Fruit fly (Drosophila melanogaster): ENCODE measurements around the gene Oseg5.

DNA sequence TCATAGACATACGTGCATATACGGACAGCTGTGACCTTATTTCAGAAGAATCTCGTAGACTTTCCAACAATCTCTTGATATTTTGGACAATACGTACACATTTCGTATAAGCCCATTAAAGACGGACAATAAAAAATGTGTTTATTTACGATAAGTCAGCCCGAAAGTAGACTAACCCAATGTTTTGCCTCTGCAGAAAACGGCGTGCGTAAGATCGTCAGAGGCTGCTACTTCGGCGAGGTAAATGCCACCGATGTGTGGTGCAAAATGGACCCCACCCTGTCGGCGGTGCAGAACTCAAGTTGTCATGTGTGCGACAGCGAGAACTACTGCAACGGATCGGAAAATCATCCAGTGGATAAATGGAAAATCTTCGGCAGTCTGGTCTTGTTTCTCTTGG lies 33.3 kb upstream of the Oseg5 start:
- TF ChIP-seq psq (optimal IDR thresholded peaks at IDR 0.05), result no peak
- TF ChIP-seq Myc (optimal IDR thresholded peaks at IDR 0.05), result no peak
- no peak for TF ChIP-seq Sin3A (optimal IDR thresholded peaks at IDR 0.05)

Measured in Kc167 (cell line).